Worm (Caenorhabditis elegans): ENCODE measurements around the gene ndab-2.
A peak's percentile ranks its signal among the peaks of the same experiment; 100 is the strongest.

The ndab-2 gene

DNA sequence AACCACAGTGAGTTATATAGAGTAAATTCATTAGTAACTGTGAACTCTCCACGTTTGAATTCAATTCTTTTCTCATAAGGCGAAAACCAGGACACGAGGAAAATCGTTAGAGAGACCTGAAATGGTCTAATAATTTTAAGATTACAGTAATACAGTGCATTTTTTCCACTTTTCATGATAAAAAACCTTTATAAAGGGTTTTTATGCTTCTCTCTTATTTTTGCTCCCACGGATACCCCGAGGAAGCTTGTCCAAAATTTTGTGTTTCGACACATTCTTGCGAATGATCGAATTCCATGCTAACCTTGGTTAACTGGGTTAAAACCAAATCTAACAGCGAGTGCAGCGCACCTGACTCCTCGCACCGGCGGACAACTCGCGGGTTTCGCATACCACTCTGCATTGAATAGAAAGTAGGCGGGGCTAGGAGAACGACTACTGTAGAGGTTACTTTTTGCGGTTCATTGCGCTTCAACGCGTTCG lies 40.3 kb upstream of the ndab-2 start:
- TF ChIP-seq nhr-84 (tag; optimal IDR thresholded peaks at IDR 0.05) = no peak
- no peak for TF ChIP-seq lir-3 (tag; optimal IDR thresholded peaks at IDR 0.05; ENCODE audit: poor library complexity)
- TF ChIP-seq unc-30 (tag; optimal IDR thresholded peaks at IDR 0.05) = no peak
- TF ChIP-seq ceh-8 (GFP tag; optimal IDR thresholded peaks at IDR 0.05) = no peak
- TF ChIP-seq fkh-10 (GFP tag; optimal IDR thresholded peaks at IDR 0.05) = no peak
- peak; percentile 66 for TF ChIP-seq snu-23 (GFP tag; optimal IDR thresholded peaks at IDR 0.05)
- no peak for TF ChIP-seq F16B12.6 (tag; optimal IDR thresholded peaks at IDR 0.05)
- no peak for TF ChIP-seq skn-1 (tag; optimal IDR thresholded peaks at IDR 0.05)
- TF ChIP-seq nhr-90 (tag; optimal IDR thresholded peaks at IDR 0.05; ENCODE audit: poor library complexity) = peak; percentile 83
- TF ChIP-seq lin-35 (GFP tag; optimal IDR thresholded peaks at IDR 0.05) = peak; percentile 1 to 42
- no peak for TF ChIP-seq unc-98 (GFP tag; IDR thresholded peaks at IDR 0.05)
- TF ChIP-seq ceh-63 (GFP tag; optimal IDR thresholded peaks at IDR 0.05) = no peak
- TF ChIP-seq sptf-1 (tag; optimal IDR thresholded peaks at IDR 0.05) = no peak
- peak; percentile 70 for TF ChIP-seq nhr-47 (tag; optimal IDR thresholded peaks at IDR 0.05)
- TF ChIP-seq nhr-11 (tag; optimal IDR thresholded peaks at IDR 0.05) = no peak
- no peak for TF ChIP-seq unc-86 (tag; optimal IDR thresholded peaks at IDR 0.05)
- TF ChIP-seq fkh-8 (tag; optimal IDR thresholded peaks at IDR 0.05) = no peak
- TF ChIP-seq ets-5 (GFP tag; IDR thresholded peaks at IDR 0.05) = no peak
- peak; percentile 44 for TF ChIP-seq lin-14 (GFP tag; optimal IDR thresholded peaks at IDR 0.05)
- TF ChIP-seq nhr-76 (tag; optimal IDR thresholded peaks at IDR 0.05) = no peak
- no peak for TF ChIP-seq lin-13 (GFP tag; optimal IDR thresholded peaks at IDR 0.05)
- no peak for TF ChIP-seq mab-9 (GFP tag; IDR thresholded peaks at IDR 0.05)
- peak; percentile 28 to 43 for TF ChIP-seq efl-1 (optimal IDR thresholded peaks at IDR 0.05)
- peak in 1 of 2 experiments; percentile 62 for TF ChIP-seq efl-1 (GFP tag; optimal IDR thresholded peaks at IDR 0.05 in 1 of 2)
- TF ChIP-seq hpl-2 (GFP tag; optimal IDR thresholded peaks at IDR 0.05) = no peak
- TF ChIP-seq xbp-1 (tag; optimal IDR thresholded peaks at IDR 0.05) = peak; percentile 23
- no peak for TF ChIP-seq elt-3 (tag; optimal IDR thresholded peaks at IDR 0.05)
- TF ChIP-seq hlh-17 (GFP tag; optimal IDR thresholded peaks at IDR 0.05; ENCODE audit: borderline replicate concordance) = no peak
- no peak for TF ChIP-seq aha-1 (tag; optimal IDR thresholded peaks at IDR 0.05)
- TF ChIP-seq rnt-1 (tag; optimal IDR thresholded peaks at IDR 0.05) = peak; percentile 66
- peak; percentile 41; the same call in 1 of the 2 replicates for TF ChIP-seq ceh-88 (GFP tag; IDR thresholded peaks at IDR 0.05)
- TF ChIP-seq lsy-2 (tag; optimal IDR thresholded peaks at IDR 0.05) = peak in 1 of 2 experiments; percentile 41
- TF ChIP-seq swsn-7 (tag; optimal IDR thresholded peaks at IDR 0.05) = peak; percentile 39
- no peak for TF ChIP-seq hlh-4 (tag; optimal IDR thresholded peaks at IDR 0.05)
- TF ChIP-seq nhr-19 (GFP tag; conservative IDR thresholded peaks at IDR 0.05) = peak; percentile 79
- TF ChIP-seq nhr-71 (tag; optimal IDR thresholded peaks at IDR 0.05) = peak; percentile 75
- TF ChIP-seq egl-13 (tag; optimal IDR thresholded peaks at IDR 0.05) = no peak
- TF ChIP-seq mep-1 (tag; optimal IDR thresholded peaks at IDR 0.05) = no peak
- no peak for TF ChIP-seq nhr-237 (tag; optimal IDR thresholded peaks at IDR 0.05)
- TF ChIP-seq ces-1 (GFP tag; optimal IDR thresholded peaks at IDR 0.05) = no peak
- no peak for TF ChIP-seq C04F5.9 (tag; optimal IDR thresholded peaks at IDR 0.05)
- TF ChIP-seq nhr-20 (tag; optimal IDR thresholded peaks at IDR 0.05) = peak; percentile 57
- no peak for TF ChIP-seq ztf-11 (tag; optimal IDR thresholded peaks at IDR 0.05)
- TF ChIP-seq pag-3 (tag; optimal IDR thresholded peaks at IDR 0.05; ENCODE audit: borderline replicate concordance, insufficient read depth) = no peak
- TF ChIP-seq ceh-82 (tag; optimal IDR thresholded peaks at IDR 0.05) = peak in 2 of 3 experiments; percentile 0 to 18
- no peak for TF ChIP-seq sox-4 (tag; optimal IDR thresholded peaks at IDR 0.05)
- TF ChIP-seq dsc-1 (tag; optimal IDR thresholded peaks at IDR 0.05) = no peak
- TF ChIP-seq lin-15B (tag; optimal IDR thresholded peaks at IDR 0.05) = no peak
- TF ChIP-seq pqm-1 (tag; optimal IDR thresholded peaks at IDR 0.05) = no peak
- peak; percentile 43 for TF ChIP-seq ama-1 (optimal IDR thresholded peaks at IDR 0.05)
- peak; percentile 67 for TF ChIP-seq grh-1 (GFP tag; IDR thresholded peaks at IDR 0.05)
- TF ChIP-seq nhr-85 (tag) = peak; percentile 94
- TF ChIP-seq jun-1 (tag; optimal IDR thresholded peaks at IDR 0.05) = no peak

All from whole organism, L1 larva.